Fruit fly (Drosophila melanogaster): ENCODE measurements around the gene Cpr76Bc.

DNA sequence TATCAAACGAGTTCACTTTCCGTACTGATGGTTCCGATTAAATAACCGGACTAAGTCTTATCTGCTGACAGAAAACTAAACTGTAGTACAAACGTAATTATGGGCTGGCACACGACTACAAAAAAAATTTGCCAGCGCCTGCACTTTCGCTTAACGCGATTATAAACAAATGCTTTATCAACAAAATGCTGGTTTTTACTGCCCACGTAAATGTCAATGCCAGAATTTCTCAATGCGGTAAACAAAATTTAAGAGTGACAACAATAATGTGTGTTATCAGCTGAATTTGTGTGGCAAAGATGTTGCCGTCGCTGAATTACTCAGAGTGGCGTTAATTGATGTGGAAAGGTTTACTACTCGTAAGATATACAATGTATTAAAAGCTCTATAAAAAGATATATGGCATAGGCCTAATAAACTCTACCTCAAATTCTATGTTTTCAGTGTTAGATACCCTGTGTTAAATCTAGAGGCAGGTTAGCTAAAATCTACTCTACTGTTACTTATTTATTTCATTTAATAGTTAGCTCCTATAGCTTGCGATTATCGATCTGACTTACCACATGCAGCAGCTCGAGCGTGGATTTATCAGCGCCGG lies 24.7 kb upstream of the Cpr76Bc start:
- TF ChIP-seq h (optimal IDR thresholded peaks at IDR 0.05) (no peak), psq (optimal IDR thresholded peaks at IDR 0.05) (no peak), Sin3A (optimal IDR thresholded peaks at IDR 0.05) (no peak), insv (optimal IDR thresholded peaks at IDR 0.05) (no peak), ttk (optimal IDR thresholded peaks at IDR 0.05) (no peak), Myc (optimal IDR thresholded peaks at IDR 0.05) (no peak)
